In the genomic region with DNA sequence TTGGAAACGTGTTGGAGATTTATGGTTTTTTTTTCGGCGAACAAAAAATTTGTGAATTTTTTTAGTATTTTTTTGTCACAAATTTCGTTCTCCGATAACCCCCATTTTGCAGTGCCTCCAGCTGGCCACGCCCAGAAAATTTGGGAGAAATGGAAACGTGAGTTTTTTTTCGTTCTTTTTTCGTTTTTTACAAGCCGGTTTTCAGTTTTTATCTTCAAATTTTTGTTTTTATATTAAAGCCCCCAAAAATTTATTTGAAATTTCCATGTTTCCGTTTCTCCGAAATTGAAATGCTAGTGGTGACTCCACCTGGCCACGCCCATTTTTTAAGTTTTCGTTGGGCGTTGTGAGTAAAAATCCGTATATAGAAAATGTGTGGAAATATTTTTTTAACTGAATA, we compare ENCODE assay signal across 7 worm cellular contexts.
TF ChIP-seq lines count a peak whose summit lies in the region.

No protein-coding gene starts in this region.

TF ChIP-seq in whole organism, L1 larva, 84 proteins besides CTCF, POLR2A, EP300 and RAD21 (continues in another document):
- TF ChIP-seq dsc-1 (tag; optimal IDR thresholded peaks at IDR 0.05; lab: Kevin White, UChicago) (peak; percentile 30), rnt-1 (tag; optimal IDR thresholded peaks at IDR 0.05; lab: Kevin White, UChicago) (no peak), ceh-8 (GFP tag; optimal IDR thresholded peaks at IDR 0.05; lab: Kevin White, UChicago) (no peak), tbx-2 (tag; optimal IDR thresholded peaks at IDR 0.05; lab: Kevin White, UChicago) (peak; percentile 51), grh-1 (GFP tag; IDR thresholded peaks at IDR 0.05; lab: Robert Waterston, UW) (0 out of 2 replicates have a peak, but pooled peaks have one; percentile 29), egl-13 (tag; optimal IDR thresholded peaks at IDR 0.05; lab: Kevin White, UChicago) (peak; percentile 37), elt-2 (tag; optimal IDR thresholded peaks at IDR 0.05; lab: Kevin White, UChicago) (peak; percentile 67), nhr-85 (tag; lab: Kevin White, UChicago) (peak; percentile 70), nhr-90 (tag; optimal IDR thresholded peaks at IDR 0.05; lab: Kevin White, UChicago; ENCODE audit: poor library complexity) (peak; percentile 68), ceh-90 (tag; optimal IDR thresholded peaks at IDR 0.05; lab: Kevin White, UChicago) (peak; percentile 50), swsn-7 (tag; optimal IDR thresholded peaks at IDR 0.05; lab: Kevin White, UChicago) (peak; percentile 4), unc-98 (GFP tag; IDR thresholded peaks at IDR 0.05; lab: Robert Waterston, UW) (peak; percentile 77)

TF ChIP-seq in whole organism, L4 larva, 104 proteins besides CTCF, POLR2A, EP300 and RAD21:
- TF ChIP-seq hif-1 (tag; optimal IDR thresholded peaks at IDR 0.05; lab: Kevin White, UChicago) (peak in 1 of 2 experiments; percentile 35), Y48G9A.11 (GFP tag; IDR thresholded peaks at IDR 0.05; lab: Robert Waterston, UW) (0 out of 2 replicates have a peak, but pooled peaks have one; percentile 21), unc-130 (GFP tag; optimal IDR thresholded peaks at IDR 0.05; lab: Kevin White, UChicago) (peak; percentile 59), dmd-9 (GFP tag; IDR thresholded peaks at IDR 0.05; lab: Robert Waterston, UW) (0 out of 2 replicates have a peak, but pooled peaks have one; percentile 15), nhr-28 (tag; optimal IDR thresholded peaks at IDR 0.05; lab: Kevin White, UChicago) (no peak), sdz-12 (GFP tag; optimal IDR thresholded peaks at IDR 0.05; lab: Kevin White, UChicago) (no peak)

TF ChIP-seq in whole organism, early embryonic, 17 proteins besides CTCF, POLR2A, EP300 and RAD21 (continues in another document):
- TF ChIP-seq ceh-36 (tag; optimal IDR thresholded peaks at IDR 0.05; lab: Kevin White, UChicago) (no peak), flt-1 (GFP tag; IDR thresholded peaks at IDR 0.05; lab: Robert Waterston, UW) (no peak), tra-4 (tag; optimal IDR thresholded peaks at IDR 0.05; lab: Kevin White, UChicago) (no peak), hnd-1 (tag; optimal IDR thresholded peaks at IDR 0.05; lab: Kevin White, UChicago) (peak; percentile 34), pes-1 (GFP tag; IDR thresholded peaks at IDR 0.05; lab: Robert Waterston, UW) (peak; percentile 73), ama-1 (optimal IDR thresholded peaks at IDR 0.05; lab: Kevin White, UChicago) (no peak), F13C5.2 (tag; optimal IDR thresholded peaks at IDR 0.05; lab: Kevin White, UChicago) (no peak), hmg-4 (GFP tag; optimal IDR thresholded peaks at IDR 0.05; lab: Kevin White, UChicago) (no peak), scrt-1 (GFP tag; IDR thresholded peaks at IDR 0.05; lab: Robert Waterston, UW) (no peak), sea-1 (GFP tag; conservative IDR thresholded peaks at IDR 0.05; lab: Robert Waterston, UW) (no peak), tbx-37 (GFP tag; conservative IDR thresholded peaks at IDR 0.05; lab: Robert Waterston, UW) (no peak), ets-7 (tag; optimal IDR thresholded peaks at IDR 0.05; lab: Kevin White, UChicago) (no peak), B0310.2 (tag; optimal IDR thresholded peaks at IDR 0.05; lab: Kevin White, UChicago) (no peak), ceh-13 (GFP tag; optimal IDR thresholded peaks at IDR 0.05; lab: Kevin White, UChicago) (peak; percentile 25), hmbx-1 (tag; optimal IDR thresholded peaks at IDR 0.05; lab: Kevin White, UChicago) (no peak)

TF ChIP-seq in whole organism, late embryonic, 69 proteins besides CTCF, POLR2A, EP300 and RAD21 (continues in another document):
- TF ChIP-seq lin-11 (tag; optimal IDR thresholded peaks at IDR 0.05; lab: Kevin White, UChicago) = no peak
- peak; percentile 49 for TF ChIP-seq K02D7.2 (tag; optimal IDR thresholded peaks at IDR 0.05; lab: Kevin White, UChicago)
- TF ChIP-seq ceh-14 (tag; optimal IDR thresholded peaks at IDR 0.05; lab: Kevin White, UChicago) = peak; percentile 92
- TF ChIP-seq pax-1 (tag; optimal IDR thresholded peaks at IDR 0.05; lab: Kevin White, UChicago) = no peak
- TF ChIP-seq sox-4 (tag; optimal IDR thresholded peaks at IDR 0.05; lab: Kevin White, UChicago) = peak; percentile 11
- TF ChIP-seq unc-3 (GFP tag; conservative IDR thresholded peaks at IDR 0.05; lab: Robert Waterston, UW) = no peak
- peak; percentile 78 for TF ChIP-seq unc-3 (tag; optimal IDR thresholded peaks at IDR 0.05; lab: Kevin White, UChicago)
- no peak for TF ChIP-seq K09A11.1 (tag; optimal IDR thresholded peaks at IDR 0.05; lab: Kevin White, UChicago; ENCODE audit: insufficient read depth)
- peak; percentile 29 for TF ChIP-seq che-1 (tag; optimal IDR thresholded peaks at IDR 0.05; lab: Kevin White, UChicago)
- no peak for TF ChIP-seq hlh-15 (tag; optimal IDR thresholded peaks at IDR 0.05; lab: Kevin White, UChicago)
- no peak for TF ChIP-seq fkh-10 (GFP tag; optimal IDR thresholded peaks at IDR 0.05; lab: Kevin White, UChicago)
- no peak for TF ChIP-seq ceh-48 (tag; optimal IDR thresholded peaks at IDR 0.05; lab: Kevin White, UChicago)
- no peak for TF ChIP-seq odd-2 (tag; optimal IDR thresholded peaks at IDR 0.05; lab: Kevin White, UChicago)
- TF ChIP-seq zip-5 (tag; optimal IDR thresholded peaks at IDR 0.05; lab: Kevin White, UChicago) = peak; percentile 89

TF ChIP-seq in whole organism, midembryonic, 9 proteins besides CTCF, POLR2A, EP300 and RAD21:
- TF ChIP-seq ztf-29 (GFP tag; IDR thresholded peaks at IDR 0.05; lab: Robert Waterston, UW) (no peak), klf-2 (GFP tag; conservative IDR thresholded peaks at IDR 0.05; lab: Robert Waterston, UW) (0 out of 2 replicates have a peak, but pooled peaks have one; percentile 40), ref-1 (GFP tag; conservative IDR thresholded peaks at IDR 0.05; lab: Robert Waterston, UW) (0 out of 2 replicates have a peak, but pooled peaks have one; percentile 24), ztf-23 (GFP tag; IDR thresholded peaks at IDR 0.05; lab: Robert Waterston, UW) (peak; percentile 63; the same call in 1 of the 2 replicates), tab-1 (GFP tag; IDR thresholded peaks at IDR 0.05; lab: Robert Waterston, UW) (no peak), flt-1 (GFP tag; IDR thresholded peaks at IDR 0.05; lab: Robert Waterston, UW) (peak; percentile 59; the same call in 1 of the 2 replicates), T22C8.4 (GFP tag; IDR thresholded peaks at IDR 0.05; lab: Robert Waterston, UW) (no peak)

TF ChIP-seq in whole organism, mixed stage, embryonic, 35 proteins besides CTCF, POLR2A, EP300 and RAD21:
- TF ChIP-seq sptf-1 (tag; optimal IDR thresholded peaks at IDR 0.05; lab: Kevin White, UChicago) (peak; percentile 70), lin-32 (GFP tag; optimal IDR thresholded peaks at IDR 0.05; lab: Kevin White, UChicago) (peak; percentile 8), tbx-8 (GFP tag; optimal IDR thresholded peaks at IDR 0.05; lab: Kevin White, UChicago) (peak; percentile 34), M03D4.4 (tag; optimal IDR thresholded peaks at IDR 0.05; lab: Kevin White, UChicago) (peak; percentile 6), nhr-12 (tag; optimal IDR thresholded peaks at IDR 0.05; lab: Kevin White, UChicago) (no peak), cnd-1 (tag; optimal IDR thresholded peaks at IDR 0.05; lab: Kevin White, UChicago) (peak; percentile 18)

TF ChIP-seq in whole organism, young adult, 124 proteins besides CTCF, POLR2A, EP300 and RAD21:
- TF ChIP-seq chd-7 (tag; optimal IDR thresholded peaks at IDR 0.05; lab: Kevin White, UChicago) (no peak), tbp1 (GFP tag; optimal IDR thresholded peaks at IDR 0.05; lab: Kevin White, UChicago) (no peak), ceh-100 (GFP tag; IDR thresholded peaks at IDR 0.05; lab: Robert Waterston, UW) (peak; percentile 87)
